Fruit fly (Drosophila melanogaster): ENCODE results near the gene Gem3.

Gem3 gene

DNA sequence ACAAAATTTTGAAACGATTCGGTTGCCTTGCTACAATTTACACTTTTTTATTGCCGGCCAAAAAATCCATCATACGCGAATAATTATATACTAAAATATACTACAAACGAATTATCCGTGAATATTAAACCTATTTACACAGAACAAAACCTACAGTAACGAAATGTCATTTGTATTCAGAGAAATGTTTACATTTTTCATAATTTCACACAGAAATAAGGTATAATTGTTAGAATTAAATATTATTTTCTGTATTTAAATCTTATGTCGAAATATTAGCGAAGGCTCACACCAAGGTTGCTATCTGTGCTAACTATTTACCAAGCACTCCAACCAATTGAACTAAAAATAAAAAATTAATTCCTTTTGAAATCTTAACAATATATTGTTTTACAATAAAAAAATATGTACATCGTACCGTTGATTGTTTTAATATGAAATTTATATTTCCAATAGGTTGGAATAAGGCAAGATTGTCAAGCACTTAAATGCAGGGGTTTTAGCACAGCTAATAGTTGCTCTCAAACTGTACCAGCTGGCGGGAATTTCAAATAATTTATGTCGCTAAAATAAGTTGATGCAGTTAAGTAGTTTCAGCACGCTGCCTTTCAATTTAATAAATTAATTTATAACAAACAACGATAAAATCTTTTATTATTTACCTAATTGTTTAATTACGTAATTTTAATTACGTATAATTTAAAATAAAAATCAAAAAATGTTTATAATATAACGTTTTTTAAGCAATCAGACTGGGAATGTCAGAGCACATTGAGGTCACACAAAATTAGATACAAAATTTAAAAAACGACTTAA is at the start of gene Gem3, which contains the start of gene CG32061:
Gene Gem3 (minus strand): TSS at position 51 of the 816 bp plus-strand sequence.
Gene CG32061 (plus strand): TSS at position 766 of the 816 bp plus-strand sequence.
- TF ChIP-seq Sin3A (optimal IDR thresholded peaks at IDR 0.05) = no peak
- TF ChIP-seq ttk (optimal IDR thresholded peaks at IDR 0.05) = no peak
- no peak for TF ChIP-seq psq (optimal IDR thresholded peaks at IDR 0.05)
- TF ChIP-seq insv (optimal IDR thresholded peaks at IDR 0.05) = no peak
- TF ChIP-seq Myc (optimal IDR thresholded peaks at IDR 0.05) = no peak

DNA sequence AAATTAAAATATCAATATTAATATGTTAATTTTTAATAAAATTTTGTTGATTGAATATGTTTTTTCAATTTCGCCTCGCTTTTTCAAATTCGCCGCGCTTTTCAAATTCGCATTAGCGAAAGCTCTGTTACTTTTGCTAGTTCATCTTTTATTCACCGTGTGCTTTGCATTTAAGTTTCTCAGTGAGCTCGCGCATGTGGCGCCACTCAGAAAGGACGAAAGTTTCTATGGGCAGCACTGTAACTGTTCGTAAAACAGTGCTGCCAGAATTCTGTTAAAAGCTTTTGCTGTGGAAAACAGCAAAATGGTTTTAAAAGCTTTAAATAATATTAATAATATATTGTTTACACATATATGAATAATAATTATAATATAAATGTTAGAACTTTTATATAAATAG is 45.1 kb upstream of the Gem3 start:
- TF ChIP-seq psq (optimal IDR thresholded peaks at IDR 0.05) (no peak), insv (optimal IDR thresholded peaks at IDR 0.05) (no peak), h (optimal IDR thresholded peaks at IDR 0.05) (no peak), ttk (optimal IDR thresholded peaks at IDR 0.05) (no peak), Myc (optimal IDR thresholded peaks at IDR 0.05) (no peak), Sin3A (optimal IDR thresholded peaks at IDR 0.05) (no peak)

DNA sequence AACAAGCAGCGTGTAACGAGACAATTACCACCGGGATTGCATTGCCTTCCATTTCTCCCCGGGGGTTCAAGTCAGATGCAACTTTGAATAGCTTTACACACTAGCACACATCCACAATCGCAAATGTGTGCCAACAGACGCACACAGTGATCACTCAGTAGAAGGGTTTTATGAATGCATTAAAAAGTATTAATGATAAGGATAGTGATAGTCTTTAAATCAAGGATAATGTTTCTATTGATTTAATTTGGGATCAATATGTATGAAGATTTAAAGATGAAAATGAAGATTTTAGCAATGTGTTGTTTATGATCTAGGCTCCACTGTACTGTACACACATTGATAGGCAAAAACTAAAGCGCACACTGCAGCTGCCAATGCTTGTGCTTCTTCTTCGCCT is 41.7 kb upstream of the Gem3 start:
- TF ChIP-seq h (optimal IDR thresholded peaks at IDR 0.05) = no peak
- TF ChIP-seq psq (optimal IDR thresholded peaks at IDR 0.05) = no peak
- TF ChIP-seq Myc (optimal IDR thresholded peaks at IDR 0.05) = no peak
- no peak for TF ChIP-seq Sin3A (optimal IDR thresholded peaks at IDR 0.05)
- TF ChIP-seq insv (optimal IDR thresholded peaks at IDR 0.05) = no peak
- no peak for TF ChIP-seq ttk (optimal IDR thresholded peaks at IDR 0.05)

DNA sequence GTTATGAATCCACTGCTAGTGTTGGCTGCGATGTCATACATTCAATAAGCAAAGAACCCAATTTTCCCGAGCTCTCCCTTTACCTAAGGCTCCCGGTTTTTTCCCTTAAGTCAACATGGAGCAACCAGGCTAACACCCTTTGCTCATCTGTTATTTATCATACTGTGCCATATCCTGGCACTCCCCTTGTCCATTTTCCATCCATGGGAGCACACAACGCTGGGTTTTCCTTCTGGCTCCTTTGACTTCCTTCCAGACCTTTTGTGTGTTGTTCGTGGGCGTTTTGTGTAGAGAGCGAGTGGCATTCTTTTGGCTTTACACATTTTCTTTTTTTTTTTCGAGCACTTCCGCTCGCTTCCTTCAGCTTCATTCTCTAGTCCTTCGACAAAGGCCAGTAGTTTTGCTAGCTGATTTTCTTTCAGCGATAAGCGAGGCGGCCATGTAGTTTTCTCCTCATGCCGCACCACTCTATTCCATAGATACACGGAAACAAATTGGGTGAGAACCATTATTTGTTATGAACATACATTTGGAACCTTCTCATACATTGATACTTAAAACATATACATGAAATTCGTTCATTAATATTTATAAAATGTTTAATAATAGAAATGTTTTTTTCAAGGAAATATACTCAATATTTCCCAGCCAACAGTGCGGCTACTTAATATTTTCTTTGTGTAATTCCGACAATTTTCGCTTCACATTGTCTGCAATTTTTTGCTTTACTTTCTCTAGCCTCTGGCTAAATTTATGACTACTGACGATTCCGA is 33.2 kb upstream of the Gem3 start:
- TF ChIP-seq insv (optimal IDR thresholded peaks at IDR 0.05) = no peak

DNA sequence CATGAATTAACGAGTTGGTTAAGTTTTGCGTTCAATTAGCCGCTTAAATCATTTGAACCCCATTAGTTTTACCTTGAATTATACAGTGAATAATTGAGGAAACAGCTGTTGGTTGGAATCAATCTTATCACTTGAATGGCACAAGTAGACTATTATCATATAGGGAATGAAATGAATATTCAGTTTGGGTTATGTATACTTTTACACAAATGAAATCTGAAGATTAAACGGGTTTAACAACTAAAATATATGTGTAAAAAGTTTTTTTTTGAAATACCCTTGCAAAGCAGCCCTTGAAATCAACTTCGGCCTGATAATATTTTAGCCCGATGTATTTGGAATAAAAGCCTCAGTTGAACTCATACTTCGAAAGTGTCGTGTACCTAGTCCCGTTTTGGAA is 27.7 kb upstream of the Gem3 start, which contains the start of gene S-Lap4:
Gene S-Lap4 (plus strand): TSS at position 301 of the 400 bp plus-strand sequence.
- TF ChIP-seq ttk (optimal IDR thresholded peaks at IDR 0.05) (no peak), psq (optimal IDR thresholded peaks at IDR 0.05) (no peak), Myc (optimal IDR thresholded peaks at IDR 0.05) (no peak), Sin3A (optimal IDR thresholded peaks at IDR 0.05) (no peak), insv (optimal IDR thresholded peaks at IDR 0.05) (no peak), h (optimal IDR thresholded peaks at IDR 0.05) (no peak)

DNA sequence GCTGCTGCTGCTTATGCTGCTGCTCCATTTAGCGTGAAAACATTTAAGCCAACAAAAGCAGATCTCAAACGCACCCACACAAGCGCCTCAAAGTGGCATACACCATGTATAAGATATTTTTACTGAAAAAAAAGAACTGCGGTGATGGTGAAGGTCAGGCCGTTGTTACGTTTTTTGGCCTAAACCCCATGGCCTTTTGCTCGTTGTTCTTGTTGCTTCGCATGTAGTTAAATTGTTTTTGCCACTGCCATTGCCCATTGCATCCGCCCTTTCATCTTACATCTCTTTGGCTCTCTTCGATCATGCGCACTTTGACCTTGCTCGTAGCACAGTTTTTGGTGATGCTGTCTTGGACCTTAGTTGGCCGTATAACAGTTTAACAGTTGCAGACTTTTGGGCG is 22.6 kb upstream of the Gem3 start:
- no peak for TF ChIP-seq insv (optimal IDR thresholded peaks at IDR 0.05)

DNA sequence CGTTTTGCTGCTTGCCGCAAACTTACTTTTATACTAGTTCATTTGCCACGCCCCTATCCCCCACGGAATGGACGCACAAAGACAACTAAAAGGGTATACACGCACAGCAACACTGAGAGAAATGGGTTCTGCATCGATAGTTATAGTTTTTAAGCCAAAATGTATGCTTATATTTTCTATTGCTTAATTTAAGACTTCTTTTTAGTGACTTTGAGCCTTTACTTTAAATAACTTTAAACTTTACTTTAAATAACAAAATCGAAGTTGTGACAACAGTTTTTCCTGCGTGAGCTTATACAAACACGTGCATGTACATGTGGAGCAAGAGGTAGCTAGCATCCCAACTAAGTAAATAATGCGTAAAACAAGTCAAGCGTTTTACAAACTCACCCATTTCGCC is 19.6 kb upstream of the Gem3 start:
- TF ChIP-seq psq (optimal IDR thresholded peaks at IDR 0.05) = no peak
- no peak for TF ChIP-seq Myc (optimal IDR thresholded peaks at IDR 0.05)
- TF ChIP-seq Sin3A (optimal IDR thresholded peaks at IDR 0.05) = no peak
- no peak for TF ChIP-seq h (optimal IDR thresholded peaks at IDR 0.05)
- TF ChIP-seq ttk (optimal IDR thresholded peaks at IDR 0.05) = no peak
- no peak for TF ChIP-seq insv (optimal IDR thresholded peaks at IDR 0.05)

DNA sequence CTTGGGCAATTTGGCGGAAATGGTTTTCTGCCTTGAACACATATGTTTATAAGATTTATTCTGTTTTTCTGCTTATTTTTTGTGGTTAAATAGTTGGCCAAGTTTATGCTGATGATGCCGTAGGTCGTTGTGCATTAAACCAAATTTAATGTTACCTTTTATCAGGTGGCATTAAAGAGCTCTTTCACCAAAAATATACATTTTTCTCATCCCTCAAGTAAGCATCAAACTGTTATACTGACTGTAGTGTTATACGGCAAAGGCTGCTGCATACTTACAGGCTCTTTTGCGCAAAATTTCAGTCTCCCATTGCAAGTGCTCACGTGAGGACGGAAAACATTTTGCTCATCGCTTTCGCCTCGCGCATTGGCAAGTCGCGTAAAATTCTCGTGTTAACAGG is 18.2 kb upstream of the Gem3 start, which contains the start of gene Rbfox1:
Gene Rbfox1 (plus strand): TSS at position 301 of the 400 bp plus-strand sequence.
- TF ChIP-seq Myc (optimal IDR thresholded peaks at IDR 0.05) = no peak
- no peak for TF ChIP-seq ttk (optimal IDR thresholded peaks at IDR 0.05)
- TF ChIP-seq h (optimal IDR thresholded peaks at IDR 0.05) = no peak
- TF ChIP-seq insv (optimal IDR thresholded peaks at IDR 0.05) = no peak
- no peak for TF ChIP-seq psq (optimal IDR thresholded peaks at IDR 0.05)
- TF ChIP-seq Sin3A (optimal IDR thresholded peaks at IDR 0.05) = no peak

DNA sequence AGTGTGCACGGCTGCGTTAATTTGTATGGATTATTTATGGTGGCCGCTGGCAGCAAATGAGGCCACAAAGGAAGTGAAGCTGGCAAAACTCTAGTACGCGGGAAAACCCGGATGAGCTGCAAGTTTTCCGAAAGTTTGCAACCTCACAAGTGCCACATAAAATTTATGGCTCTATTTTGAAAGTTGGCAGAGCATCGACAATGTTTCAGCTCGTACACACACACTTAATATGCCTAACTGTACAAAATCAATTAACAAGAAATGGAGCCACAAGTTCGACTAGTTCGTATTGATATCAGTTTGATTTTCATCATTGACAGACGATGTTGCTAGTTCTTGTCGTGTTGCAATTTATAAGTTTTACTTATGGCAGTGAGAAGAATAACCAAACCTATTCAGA is 15.3 kb upstream of the Gem3 start, which contains the start of gene CG46430:
Gene CG46430 (plus strand): TSS at position 301 of the 400 bp plus-strand sequence.
- TF ChIP-seq insv (optimal IDR thresholded peaks at IDR 0.05) = no peak
- TF ChIP-seq psq (optimal IDR thresholded peaks at IDR 0.05) = no peak

DNA sequence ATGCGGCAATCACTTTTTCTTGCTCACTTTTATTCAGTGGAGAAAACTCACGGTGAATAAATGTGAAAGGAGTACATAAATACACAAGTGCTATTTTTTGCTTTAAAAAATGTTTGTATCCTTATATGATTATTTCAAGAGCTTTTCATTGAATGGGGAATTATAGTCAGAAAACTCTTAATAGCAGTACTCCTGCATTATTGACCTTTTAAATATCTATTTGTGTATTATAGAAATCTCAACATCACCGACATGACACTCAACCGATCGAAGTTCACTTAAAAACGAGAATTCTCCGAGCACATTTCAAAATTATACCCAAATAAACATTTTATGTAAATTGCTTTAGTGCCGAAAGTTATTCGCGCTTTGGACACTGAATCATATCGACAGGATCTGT is 2.0 kb upstream of the Gem3 start, which contains the start of gene S-Lap3:
Gene S-Lap3 (plus strand): TSS at position 301 of the 400 bp plus-strand sequence.
- TF ChIP-seq insv (optimal IDR thresholded peaks at IDR 0.05) (no peak), h (optimal IDR thresholded peaks at IDR 0.05) (no peak), ttk (optimal IDR thresholded peaks at IDR 0.05) (no peak), psq (optimal IDR thresholded peaks at IDR 0.05) (no peak), Myc (optimal IDR thresholded peaks at IDR 0.05) (no peak), Sin3A (optimal IDR thresholded peaks at IDR 0.05) (no peak)

DNA sequence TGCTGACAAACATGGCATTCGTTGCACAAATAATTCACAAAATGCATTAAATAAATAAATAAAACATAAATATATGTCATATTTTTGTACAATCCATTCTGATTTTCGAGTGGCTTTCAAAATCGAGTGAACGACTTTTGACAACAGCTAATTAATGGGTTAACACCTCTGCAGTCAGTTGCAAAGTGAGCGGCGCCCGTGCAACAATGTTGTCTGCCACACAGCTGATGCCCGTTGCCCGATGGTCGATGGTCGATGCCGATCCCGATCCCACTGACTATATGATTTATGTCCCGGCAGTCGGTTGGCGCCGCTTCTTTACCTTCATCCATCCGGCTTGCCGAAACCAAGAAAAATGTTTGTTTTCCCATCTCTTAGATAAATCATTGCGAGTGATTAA is 3.8 kb downstream of the Gem3 start:
- TF ChIP-seq insv (optimal IDR thresholded peaks at IDR 0.05) (no peak), ttk (optimal IDR thresholded peaks at IDR 0.05) (no peak)

DNA sequence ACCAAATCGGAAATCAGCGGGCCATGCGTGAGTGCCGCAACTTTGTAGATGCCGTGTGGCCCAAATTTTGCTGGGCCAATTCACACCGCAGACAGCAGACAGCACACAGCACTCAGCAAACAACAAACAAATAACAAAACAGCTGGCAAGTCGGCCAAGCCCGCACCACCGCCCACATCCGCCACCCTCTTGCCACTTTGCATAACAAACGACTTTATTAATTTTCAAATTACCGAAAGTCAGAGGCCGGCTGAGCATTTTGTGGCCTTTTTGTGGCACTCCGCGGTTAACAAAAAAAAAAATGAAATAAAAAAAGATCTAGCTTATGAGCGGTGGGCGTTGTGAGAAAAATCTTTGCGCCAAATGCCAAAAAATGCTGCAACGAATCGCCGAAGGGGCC is 13.2 kb downstream of the Gem3 start:
- no peak for TF ChIP-seq Myc (optimal IDR thresholded peaks at IDR 0.05)
- no peak for TF ChIP-seq insv (optimal IDR thresholded peaks at IDR 0.05)

DNA sequence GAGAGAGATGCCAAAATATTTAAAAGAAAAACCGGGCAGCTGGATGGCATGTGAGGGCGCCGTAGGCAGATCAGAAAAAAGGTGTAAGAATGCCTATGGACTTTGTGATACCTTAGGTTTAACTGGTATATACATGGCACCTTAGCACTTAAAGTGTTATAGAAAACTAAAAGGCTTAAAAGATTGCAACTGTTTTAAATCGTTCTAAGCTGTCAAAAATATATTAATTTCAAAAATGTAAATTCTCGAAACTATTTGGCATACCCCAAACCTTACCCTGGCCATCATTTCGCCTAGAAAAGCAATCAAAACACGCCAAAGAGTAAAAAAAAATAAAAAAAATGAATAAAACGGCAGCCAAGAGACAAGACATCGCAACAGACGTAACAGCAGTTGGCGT is 15.9 kb downstream of the Gem3 start:
- no peak for TF ChIP-seq Sin3A (optimal IDR thresholded peaks at IDR 0.05)
- TF ChIP-seq psq (optimal IDR thresholded peaks at IDR 0.05) = no peak

All from Kc167 (cell line).